Fruit fly (Drosophila melanogaster) whole organism, wandering third instar larva: ENCODE data around the gene Fdx2.
A peak's percentile ranks its signal among the peaks of the same experiment; 100 is the strongest.

Experiments
- Abd-B ChIP-seq: fragments of >200 bp; optimal IDR thresholded peaks from 2 replicates; lab custom pipeline; 2017; ENCODE audit warnings: missing biosample characterization, missing genetic modification characterization
- CG32264 ChIP-seq: fragments of 200-800 bp; sonication (Bioruptor generic); optimal IDR thresholded peaks from 2 replicates; lab custom pipeline; 2016; ENCODE audit warnings: missing biosample characterization, missing genetic modification characterization
- CG9705 ChIP-seq: fragments of 200-800 bp; sonication (Bioruptor generic); optimal IDR thresholded peaks from 2 replicates; lab custom pipeline; 2018; ENCODE audit warnings: missing biosample characterization, mild to moderate bottlenecking, missing genetic modification characterization
- CrebA ChIP-seq: fragments of 200-800 bp; sonication (Bioruptor generic); optimal IDR thresholded peaks from 2 replicates; lab custom pipeline; 2016; ENCODE audit warnings: missing biosample characterization, mild to moderate bottlenecking, missing genetic modification characterization, borderline replicate concordance
- Dfd ChIP-seq: fragments of >200 bp; optimal IDR thresholded peaks from 2 replicates; lab custom pipeline; 2017; ENCODE audit warnings: missing biosample characterization, missing genetic modification characterization
- Dif ChIP-seq: fragments of 200-275, 200-300 bp; sonication (Bioruptor generic); optimal IDR thresholded peaks from 2 replicates; lab custom pipeline; 2018; ENCODE audit warnings: missing biosample characterization, missing genetic modification characterization; ENCODE audit not compliant: partially characterized antibody
- GATAd ChIP-seq: sonication (Bioruptor generic); optimal IDR thresholded peaks from 2 replicates; lab custom pipeline; 2016; ENCODE audit warnings: missing biosample characterization, missing genetic modification characterization
- HLH106 ChIP-seq: fragments of 200-800 bp; optimal IDR thresholded peaks from 3 replicates; lab custom pipeline; 2019; ENCODE audit warnings: missing biosample characterization, mild to moderate bottlenecking, missing genetic modification characterization, moderate library complexity
- Hnf4 ChIP-seq: fragments of 200-800 bp; sonication (Bioruptor generic); optimal IDR thresholded peaks from 2 replicates; lab custom pipeline; 2016; ENCODE audit warnings: missing biosample characterization, mild to moderate bottlenecking, missing genetic modification characterization
- Hr78 ChIP-seq: fragments of >200 bp; optimal IDR thresholded peaks from 2 replicates; lab custom pipeline; 2017; ENCODE audit warnings: missing biosample characterization, missing genetic modification characterization
- Hr83 ChIP-seq: fragments of 200-300 bp; sonication (Bioruptor generic); optimal IDR thresholded peaks from 2 replicates; lab custom pipeline; 2016; ENCODE audit warnings: missing biosample characterization, mild to moderate bottlenecking, missing genetic modification characterization, moderate library complexity; ENCODE audit not compliant: poor library complexity, severe bottlenecking
- Mio ChIP-seq: sonication (Bioruptor generic); optimal IDR thresholded peaks from 2 replicates; lab custom pipeline; 2016; ENCODE audit warnings: missing biosample characterization, missing genetic modification characterization
- Myc ChIP-seq: fragments of >200 bp; optimal IDR thresholded peaks from 2 replicates; lab custom pipeline; 2017
- N ChIP-seq: fragments of >200 bp; optimal IDR thresholded peaks from 2 replicates; lab custom pipeline; 2018; ENCODE audit warnings: missing biosample characterization, missing external identifiers, missing genetic modification characterization
- OdsH ChIP-seq: fragments of 200-800 bp; sonication (Bioruptor generic); optimal IDR thresholded peaks from 2 replicates; lab custom pipeline; 2016; ENCODE audit warnings: missing biosample characterization, mild to moderate bottlenecking, missing genetic modification characterization
- Rel ChIP-seq, 2 experiments: fragments of 200-800 bp; sonication (Bioruptor generic) in 1 of 2; optimal IDR thresholded peaks; 2 replicates in 1 of 2; 3 replicates in 1 of 2; lab custom pipeline; 2016 to 2019; ENCODE audit warnings: mild to moderate bottlenecking in 2 of 2, missing biosample characterization in 2 of 2, missing genetic modification characterization in 2 of 2, moderate library complexity in 1 of 2
- Sp1 ChIP-seq: fragments of 200-800 bp; sonication (Bioruptor generic); optimal IDR thresholded peaks from 3 replicates; lab custom pipeline; 2019; ENCODE audit warnings: missing biosample characterization, mild to moderate bottlenecking, missing genetic modification characterization, moderate library complexity
- Vsx2 ChIP-seq: fragments of 200-300, 225-300 bp; sonication (Bioruptor generic); optimal IDR thresholded peaks from 2 replicates; lab custom pipeline; 2018; ENCODE audit warnings: missing biosample characterization, missing genetic modification characterization; ENCODE audit not compliant: partially characterized antibody
- br ChIP-seq: fragments of 200-800 bp; sonication (Bioruptor generic); optimal IDR thresholded peaks from 2 replicates; lab custom pipeline; 2016; ENCODE audit warnings: missing biosample characterization, missing genetic modification characterization
- brk ChIP-seq: fragments of 200-800 bp; sonication (Bioruptor generic); optimal IDR thresholded peaks from 2 replicates; lab custom pipeline; 2016; ENCODE audit warnings: missing biosample characterization, mild to moderate bottlenecking, missing genetic modification characterization
- dl ChIP-seq, 2 experiments: fragments of 175-275, 200-275 bp in 1 of 2; fragments of 200-275 bp in 1 of 2; sonication (Bioruptor generic); optimal IDR thresholded peaks; lab custom pipeline; 2018; ENCODE audit warnings: mild to moderate bottlenecking in 2 of 2, missing biosample characterization in 2 of 2, missing genetic modification characterization in 2 of 2, moderate library complexity in 2 of 2; ENCODE audit not compliant: partially characterized antibody in 2 of 2, insufficient read depth in 1 of 2
- dmrt93B ChIP-seq: fragments of 200-800 bp; sonication (Bioruptor generic); optimal IDR thresholded peaks from 2 replicates; lab custom pipeline; 2018; ENCODE audit warnings: missing biosample characterization, mild to moderate bottlenecking, missing genetic modification characterization
- dsf ChIP-seq: sonication (Bioruptor generic); optimal IDR thresholded peaks from 2 replicates; lab custom pipeline; 2016; ENCODE audit warnings: missing biosample characterization, missing genetic modification characterization, borderline replicate concordance
- ey ChIP-seq: fragments of 200-800 bp; sonication (Bioruptor generic); optimal IDR thresholded peaks from 2 replicates; lab custom pipeline; 2016; ENCODE audit warnings: missing biosample characterization, missing genetic modification characterization
- foxo ChIP-seq, 2 experiments: fragments of 200-800 bp; sonication (Bioruptor generic); optimal IDR thresholded peaks; 2 replicates in 1 of 2; 3 replicates in 1 of 2; lab custom pipeline; 2016 to 2017; ENCODE audit warnings: missing biosample characterization in 2 of 2, missing genetic modification characterization in 2 of 2
- fru ChIP-seq: fragments of 200-800 bp; sonication (Bioruptor generic); optimal IDR thresholded peaks from 3 replicates; lab custom pipeline; 2016; ENCODE audit warnings: missing biosample characterization, mild to moderate bottlenecking, missing genetic modification characterization
- h ChIP-seq: fragments of 200-800 bp; sonication (Bioruptor generic); optimal IDR thresholded peaks from 3 replicates; lab custom pipeline; 2016; ENCODE audit warnings: missing biosample characterization, mild to moderate bottlenecking, missing genetic modification characterization
- jim ChIP-seq: fragments of 175-275, 200-325 bp; sonication (Bioruptor generic); optimal IDR thresholded peaks from 2 replicates; lab custom pipeline; 2016; ENCODE audit warnings: missing biosample characterization, mild to moderate bottlenecking, missing genetic modification characterization
- lola ChIP-seq: fragments of >200 bp; optimal IDR thresholded peaks from 2 replicates; lab custom pipeline; 2017; ENCODE audit warnings: missing biosample characterization, missing genetic modification characterization
- pan ChIP-seq: fragments of >200 bp; optimal IDR thresholded peaks from 2 replicates; lab custom pipeline; 2017
- psq ChIP-seq: fragments of 200-800 bp; sonication (Bioruptor generic); optimal IDR thresholded peaks from 3 replicates; lab custom pipeline; 2017; ENCODE audit warnings: missing biosample characterization, mild to moderate bottlenecking, missing genetic modification characterization, moderate library complexity
- rgr ChIP-seq: fragments of 200-800 bp; sonication (Bioruptor generic); optimal IDR thresholded peaks from 3 replicates; lab custom pipeline; 2016; ENCODE audit warnings: missing biosample characterization, mild to moderate bottlenecking, missing genetic modification characterization
- sage ChIP-seq: fragments of 200-800 bp; sonication (Bioruptor generic); optimal IDR thresholded peaks from 2 replicates; lab custom pipeline; 2016; ENCODE audit warnings: missing biosample characterization, mild to moderate bottlenecking, missing genetic modification characterization
- sv ChIP-seq: fragments of 200-800 bp; sonication (Bioruptor generic); optimal IDR thresholded peaks from 3 replicates; lab custom pipeline; 2016; ENCODE audit warnings: missing biosample characterization, missing genetic modification characterization
- tai ChIP-seq: sonication (Bioruptor generic); optimal IDR thresholded peaks from 2 replicates; lab custom pipeline; 2016; ENCODE audit warnings: missing biosample characterization, missing genetic modification characterization
- usp ChIP-seq: fragments of >200 bp; optimal IDR thresholded peaks from 2 replicates; lab custom pipeline; 2017; ENCODE audit warnings: missing biosample characterization, missing genetic modification characterization
- woc ChIP-seq: sonication (Bioruptor generic); optimal IDR thresholded peaks from 2 replicates; lab custom pipeline; 2016; ENCODE audit warnings: missing biosample characterization, mild to moderate bottlenecking, missing genetic modification characterization

Fdx2 gene

DNA sequence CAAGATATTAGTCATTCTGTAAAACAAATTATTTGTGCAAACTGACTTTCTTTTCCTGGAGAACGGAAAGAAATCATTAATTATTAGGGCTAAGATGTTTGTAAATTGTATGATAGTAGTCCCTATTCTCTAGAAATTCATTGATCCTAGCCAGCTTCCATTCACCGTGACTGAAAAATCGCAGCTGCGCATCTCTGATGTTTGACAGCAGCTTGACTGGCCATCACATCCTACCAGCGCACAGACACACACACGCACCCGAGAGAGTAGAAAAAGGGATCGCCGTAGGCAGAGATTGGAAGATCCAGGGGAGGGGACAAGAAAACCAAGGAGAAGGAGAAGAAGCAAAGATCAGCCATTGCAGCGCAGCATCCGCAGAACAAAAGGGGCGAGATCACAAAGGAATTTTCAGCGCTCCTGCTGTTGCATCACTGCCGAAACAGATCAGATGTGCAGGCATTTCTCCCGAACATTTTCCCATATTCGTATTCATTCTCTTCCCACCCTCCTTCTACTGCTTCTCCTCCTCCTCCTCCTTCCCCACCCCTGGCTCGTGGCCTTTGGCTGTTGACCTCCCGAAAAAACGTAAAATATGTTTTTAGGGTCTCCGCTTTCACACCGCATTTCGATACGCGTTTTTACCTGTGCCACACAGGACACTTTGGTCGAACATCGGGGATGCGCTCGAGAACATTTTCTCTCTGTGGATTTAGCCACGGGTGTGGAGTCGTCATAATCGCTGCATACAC, 39.2 kb upstream of the Fdx2 start:
- TF ChIP-seq brk (GFP tag; lab: Kevin White, UChicago): no peak
- peak; percentile 84 for TF ChIP-seq psq (GFP tag; lab: Kevin White, UChicago)
- TF ChIP-seq Myc (lab: Kevin White, UChicago): peak; percentile 28
- TF ChIP-seq Sp1 (GFP tag; lab: Kevin White, UChicago): peak; percentile 18
- peak; percentile 23 for TF ChIP-seq h (GFP tag; lab: Kevin White, UChicago)
- no peak for TF ChIP-seq Hnf4 (GFP tag; lab: Kevin White, UChicago)
- TF ChIP-seq ey (GFP tag; lab: Kevin White, UChicago): peak; percentile 30
- peak; percentile 32 for TF ChIP-seq rgr
- TF ChIP-seq woc (GFP tag; lab: Kevin White, UChicago): peak; percentile 45
- TF ChIP-seq lola (GFP tag; lab: Kevin White, UChicago): no peak
- TF ChIP-seq fru (GFP tag; lab: Kevin White, UChicago): peak; percentile 46
- no peak for TF ChIP-seq Hr78 (GFP tag; lab: Kevin White, UChicago)
- TF ChIP-seq foxo (GFP tag; optimal IDR thresholded peaks at IDR 0.05; lab: Kevin White, UChicago): peak in 1 of 2 experiments; percentile 28

- TF ChIP-seq N (GFP tag; lab: Kevin White, UChicago): peak; percentile 14
- no peak for TF ChIP-seq woc (GFP tag; lab: Kevin White, UChicago)
- TF ChIP-seq Rel (GFP tag; optimal IDR thresholded peaks at IDR 0.05; lab: Kevin White, UChicago): no peak
- peak; percentile 97 for TF ChIP-seq Rel (tag; optimal IDR thresholded peaks at IDR 0.05; lab: Kevin White, UChicago)
These were observed 38.5 kb upstream of the Fdx2 start for dm6 chr3L:4253611-4254300.

- TF ChIP-seq jim (GFP tag; lab: Kevin White, UChicago) (no peak), ey (GFP tag; lab: Kevin White, UChicago) (no peak), CG32264 (GFP tag; lab: Kevin White, UChicago) (no peak), Mio (no peak), Sp1 (GFP tag; lab: Kevin White, UChicago) (peak; percentile 60), rgr (peak; percentile 15), dl (GFP tag; optimal IDR thresholded peaks at IDR 0.05; lab: Kevin White, UChicago; ENCODE audit: insufficient read depth in 1 of 2, partially characterized antibody in 2 of 2) (no peak), dmrt93B (GFP tag; lab: Kevin White, UChicago) (peak; percentile 51), Hnf4 (GFP tag; lab: Kevin White, UChicago) (peak; percentile 12), Hr78 (GFP tag; lab: Kevin White, UChicago) (no peak), CG9705 (GFP tag; lab: Kevin White, UChicago) (peak; percentile 32), N (GFP tag; lab: Kevin White, UChicago) (no peak), Myc (lab: Kevin White, UChicago) (peak; percentile 1), HLH106 (tag; lab: Kevin White, UChicago) (peak; percentile 62), OdsH (GFP tag; lab: Kevin White, UChicago) (peak; percentile 29), GATAd (no peak), foxo (GFP tag; optimal IDR thresholded peaks at IDR 0.05; lab: Kevin White, UChicago) (peak in 1 of 2 experiments; percentile 36), br (GFP tag; lab: Kevin White, UChicago) (no peak), CrebA (no peak), dsf (GFP tag; lab: Kevin White, UChicago) (no peak), psq (GFP tag; lab: Kevin White, UChicago) (peak; percentile 9), Dif (no peak), h (GFP tag; lab: Kevin White, UChicago) (peak; percentile 29), Hr83 (GFP tag; lab: Kevin White, UChicago) (peak; percentile 2), tai (no peak), Vsx2 (GFP tag; lab: Kevin White, UChicago) (no peak), brk (GFP tag; lab: Kevin White, UChicago) (no peak), Abd-B (no peak), usp (GFP tag; lab: Kevin White, UChicago) (no peak), sv (GFP tag; lab: Kevin White, UChicago) (peak; percentile 15), Dfd (GFP tag; lab: Kevin White, UChicago) (no peak), Rel (GFP tag; optimal IDR thresholded peaks at IDR 0.05; lab: Kevin White, UChicago) (no peak), Rel (tag; optimal IDR thresholded peaks at IDR 0.05; lab: Kevin White, UChicago) (no peak), pan (lab: Kevin White, UChicago) (no peak), sage (GFP tag; lab: Kevin White, UChicago) (no peak), woc (GFP tag; lab: Kevin White, UChicago) (peak; percentile 22)
These were observed 37.9 kb upstream of the Fdx2 start, which contains the start of the genes ago and CG1265 for dm6 chr3L:4254301-4254834. ago (minus strand) TSS chr3L:4254306. CG1265 (plus strand) TSS chr3L:4254776.
